Fruit fly (Drosophila melanogaster) whole organism, embryonic: ENCODE data around the gene CG18598.

Experiments
- Adf1 ChIP-seq: fragments of 200-800 bp; sonication (Bioruptor generic); IDR thresholded peaks from 2 replicates; pipeline ENCODE4 v1.3.6; 2022; ENCODE audit warnings: missing biosample characterization, missing genetic modification characterization
- BEAF-32 ChIP-seq: fragments of 200-800 bp; sonication (Bioruptor generic); optimal IDR thresholded peaks from 3 replicates; lab custom pipeline; 2017; ENCODE audit warnings: missing biosample characterization, missing genetic modification characterization, mild to moderate bottlenecking, moderate library complexity, missing genetic modification reagents
- CG10209 ChIP-seq: fragments of 200-800 bp; sonication (Bioruptor generic); optimal IDR thresholded peaks from 3 replicates; lab custom pipeline; 2017; ENCODE audit warnings: missing biosample characterization, mild to moderate bottlenecking, missing genetic modification characterization, missing genetic modification reagents
- CG11247 ChIP-seq: fragments of 200-800 bp; sonication (Bioruptor generic); IDR thresholded peaks from 2 replicates; pipeline ENCODE4 v1.3.6; 2022; ENCODE audit warnings: missing biosample characterization, missing genetic modification characterization
- CG14050 ChIP-seq: fragments of 200-800 bp; sonication (Bioruptor generic); IDR thresholded peaks from 3 replicates; pipeline ENCODE4 v1.3.6; 2022; ENCODE audit warnings: missing biosample characterization, missing genetic modification characterization
- CG16813 ChIP-seq: fragments of 200-800 bp; sonication (Bioruptor generic); IDR thresholded peaks from 3 replicates; pipeline ENCODE4 v1.3.6; 2022; ENCODE audit warnings: missing biosample characterization, missing genetic modification characterization; ENCODE audit not compliant: partially characterized antibody
- CG17829 ChIP-seq: fragments of 200-800 bp; optimal IDR thresholded peaks from 2 replicates; lab custom pipeline; 2019; ENCODE audit warnings: missing biosample characterization, mild to moderate bottlenecking, missing genetic modification characterization, moderate library complexity
- CG18262 ChIP-seq: fragments of 200-800 bp; optimal IDR thresholded peaks from 3 replicates; lab custom pipeline; 2019; ENCODE audit warnings: missing biosample characterization, mild to moderate bottlenecking, missing genetic modification characterization, moderate library complexity
- CG18599 ChIP-seq: fragments of 200-800 bp; sonication (Bioruptor generic); optimal IDR thresholded peaks from 3 replicates; lab custom pipeline; 2017; ENCODE audit warnings: missing biosample characterization, missing genetic modification characterization, mild to moderate bottlenecking, moderate library complexity, missing genetic modification reagents
- CG3163 ChIP-seq: fragments of 200-800 bp; sonication (Bioruptor generic); optimal IDR thresholded peaks from 3 replicates; lab custom pipeline; 2016; ENCODE audit warnings: missing biosample characterization, missing genetic modification characterization
- CG4360 ChIP-seq: fragments of 200-800 bp; sonication (Bioruptor generic); IDR thresholded peaks from 2 replicates; pipeline ENCODE4 v1.3.6; 2022; ENCODE audit warnings: missing biosample characterization, missing genetic modification characterization
- CG7987 ChIP-seq: fragments of 200-800 bp; sonication (Bioruptor generic); optimal IDR thresholded peaks from 2 replicates; lab custom pipeline; 2018; ENCODE audit warnings: missing biosample characterization, mild to moderate bottlenecking, missing genetic modification characterization, moderate library complexity
- Dbx ChIP-seq: fragments of 200-800 bp; sonication (Bioruptor generic); IDR thresholded peaks from 3 replicates; pipeline ENCODE4 v1.3.6; 2022; ENCODE audit warnings: missing biosample characterization, missing genetic modification characterization
- Dip2 ChIP-seq: fragments of 200-800 bp; sonication (Bioruptor generic); IDR thresholded peaks from 2 replicates; pipeline ENCODE4 v1.3.6; 2022; ENCODE audit warnings: missing biosample characterization, missing genetic modification characterization
- E2f1 ChIP-seq: fragments of 200-800 bp; sonication (Bioruptor generic); IDR thresholded peaks from 2 replicates; pipeline ENCODE4 v1.3.6; 2022; ENCODE audit warnings: missing biosample characterization, missing genetic modification characterization
- HLH54F ChIP-seq: fragments of 200-800 bp; sonication (Bioruptor generic); optimal IDR thresholded peaks from 3 replicates; lab custom pipeline; 2016; ENCODE audit warnings: missing biosample characterization, missing genetic modification characterization
- HLHmδ ChIP-seq: fragments of 200-800 bp; sonication (Bioruptor generic); optimal IDR thresholded peaks from 2 replicates; lab custom pipeline; 2018; ENCODE audit warnings: missing biosample characterization, mild to moderate bottlenecking, missing genetic modification characterization, moderate library complexity
- Nf-YB ChIP-seq: fragments of 200-800 bp; sonication (Bioruptor generic); optimal IDR thresholded peaks from 3 replicates; lab custom pipeline; 2019; ENCODE audit warnings: missing biosample characterization, mild to moderate bottlenecking, missing genetic modification characterization, moderate library complexity
- Nf-YC ChIP-seq: fragments of 200-800 bp; optimal IDR thresholded peaks from 3 replicates; lab custom pipeline; 2019; ENCODE audit warnings: missing biosample characterization, mild to moderate bottlenecking, missing genetic modification characterization, moderate library complexity
- Sry-β ChIP-seq: fragments of 200-800 bp; sonication (Bioruptor generic); optimal IDR thresholded peaks from 2 replicates; lab custom pipeline; 2018; ENCODE audit warnings: missing biosample characterization, mild to moderate bottlenecking, missing genetic modification characterization, moderate library complexity
- Trl ChIP-seq, 3 experiments: fragments of >200 bp in 2 of 3; fragments of 200-800 bp in 1 of 3; sonication (Bioruptor generic) in 1 of 3; optimal IDR thresholded peaks; 2 replicates in 1 of 3; 3 replicates in 2 of 3; lab custom pipeline; 2016 to 2017; ENCODE audit warnings: missing biosample characterization in 1 of 3, missing genetic modification characterization in 1 of 3
- Xrp1 ChIP-seq: fragments of 200-800 bp; sonication (Bioruptor generic); IDR thresholded peaks from 2 replicates; pipeline ENCODE4 v1.3.6; 2022; ENCODE audit warnings: missing biosample characterization, missing genetic modification characterization
- aop ChIP-seq: fragments of 200-800 bp; sonication (Bioruptor generic); IDR thresholded peaks from 2 replicates; pipeline ENCODE4 v1.3.6; 2022; ENCODE audit warnings: missing biosample characterization, missing genetic modification characterization
- cg ChIP-seq: fragments of 200-800 bp; sonication (Bioruptor generic); optimal IDR thresholded peaks from 3 replicates; lab custom pipeline; 2019; ENCODE audit warnings: missing biosample characterization, mild to moderate bottlenecking, missing genetic modification characterization, moderate library complexity
- croc ChIP-seq: fragments of 200-800 bp; sonication (Bioruptor generic); conservative IDR thresholded peaks from 3 replicates; pipeline ENCODE4 v1.3.6; 2022; ENCODE audit warnings: missing biosample characterization, missing genetic modification characterization
- crol ChIP-seq: fragments of 200-800 bp; sonication (Bioruptor generic); IDR thresholded peaks from 2 replicates; pipeline ENCODE4 v1.3.6; 2022; ENCODE audit warnings: missing biosample characterization, missing genetic modification characterization
- dimm ChIP-seq: fragments of 200-800 bp; sonication (Bioruptor generic); IDR thresholded peaks from 2 replicates; pipeline ENCODE4 v1.3.6; 2022; ENCODE audit warnings: missing biosample characterization, missing genetic modification characterization
- emc ChIP-seq: fragments of 200-800 bp; sonication (Bioruptor generic); optimal IDR thresholded peaks from 2 replicates; lab custom pipeline; 2016; ENCODE audit warnings: missing biosample characterization, missing genetic modification characterization
- esg ChIP-seq: fragments of 200-800 bp; sonication (Bioruptor generic); conservative IDR thresholded peaks from 2 replicates; pipeline ENCODE4 v1.3.6; 2022; ENCODE audit warnings: missing biosample characterization, missing genetic modification characterization
- ewg ChIP-seq: fragments of 200-800 bp; sonication (Bioruptor generic); optimal IDR thresholded peaks from 3 replicates; lab custom pipeline; 2017; ENCODE audit warnings: mild to moderate bottlenecking, missing biosample characterization, missing genetic modification reagents, missing genetic modification characterization
- fd102C ChIP-seq: fragments of 200-800 bp; sonication (Bioruptor generic); optimal IDR thresholded peaks from 2 replicates; lab custom pipeline; 2018; ENCODE audit warnings: missing biosample characterization, mild to moderate bottlenecking, missing genetic modification characterization, moderate library complexity
- gsb-n ChIP-seq: fragments of 200-800 bp; sonication (Bioruptor generic); optimal IDR thresholded peaks from 3 replicates; lab custom pipeline; 2018; ENCODE audit warnings: missing biosample characterization, mild to moderate bottlenecking, missing genetic modification characterization
- gt ChIP-seq: fragments of 200-800 bp; sonication (Bioruptor generic); IDR thresholded peaks from 2 replicates; pipeline ENCODE4 v1.3.6; 2022; ENCODE audit warnings: missing biosample characterization, missing genetic modification characterization
- lov ChIP-seq, 2 experiments: fragments of 200-800 bp in 1 of 2; fragments of >200 bp in 1 of 2; sonication (Bioruptor generic) in 1 of 2; IDR thresholded peaks in 1 of 2; optimal IDR thresholded peaks in 1 of 2; 2 replicates in 1 of 2; 3 replicates in 1 of 2; pipeline versions ENCODE4 v1.3.6 to Lab custom; 2017 to 2022; ENCODE audit warnings: missing biosample characterization in 1 of 2, missing genetic modification characterization in 1 of 2
- nau ChIP-seq: fragments of 200-800 bp; sonication (Bioruptor generic); optimal IDR thresholded peaks from 3 replicates; lab custom pipeline; 2017; ENCODE audit warnings: missing biosample characterization, mild to moderate bottlenecking, missing genetic modification characterization, missing genetic modification reagents
- nerfin-1 ChIP-seq: fragments of 200-800 bp; sonication (Bioruptor generic); optimal IDR thresholded peaks from 3 replicates; lab custom pipeline; 2019; ENCODE audit warnings: missing biosample characterization, mild to moderate bottlenecking, missing genetic modification characterization, moderate library complexity
- pros ChIP-seq: fragments of 200-800 bp; sonication (Bioruptor generic); optimal IDR thresholded peaks from 3 replicates; lab custom pipeline; 2019; ENCODE audit warnings: missing biosample characterization, mild to moderate bottlenecking, missing genetic modification characterization, moderate library complexity
- tx ChIP-seq: fragments of 200-800 bp; sonication (Bioruptor generic); optimal IDR thresholded peaks from 2 replicates; lab custom pipeline; 2016; ENCODE audit warnings: missing biosample characterization, missing genetic modification characterization
- unpg ChIP-seq: fragments of 200-800 bp; sonication (Bioruptor generic); optimal IDR thresholded peaks from 3 replicates; lab custom pipeline; 2018; ENCODE audit warnings: missing biosample characterization, mild to moderate bottlenecking, missing genetic modification characterization, moderate library complexity
- vnd ChIP-seq: fragments of 200-800 bp; sonication (Bioruptor generic); IDR thresholded peaks from 3 replicates; pipeline ENCODE4 v1.3.6; 2022; ENCODE audit warnings: missing biosample characterization, missing genetic modification characterization; ENCODE audit not compliant: partially characterized antibody

Gene CG18598

dm6 chr3R:18260016-18260415 is 9.1 kb downstream of the CG18598 start:
- no peak for TF ChIP-seq CG17829
- TF ChIP-seq Sry-β (GFP tag; lab: Kevin White, UChicago): no peak
- TF ChIP-seq unpg: no peak
- peak; percentile 71 for TF ChIP-seq gsb-n (tag; lab: Kevin White, UChicago)
- TF ChIP-seq CG11247: no peak
- TF ChIP-seq nerfin-1 (tag; lab: Kevin White, UChicago): peak; percentile 53
- peak; percentile 40 for TF ChIP-seq pros

DNA sequence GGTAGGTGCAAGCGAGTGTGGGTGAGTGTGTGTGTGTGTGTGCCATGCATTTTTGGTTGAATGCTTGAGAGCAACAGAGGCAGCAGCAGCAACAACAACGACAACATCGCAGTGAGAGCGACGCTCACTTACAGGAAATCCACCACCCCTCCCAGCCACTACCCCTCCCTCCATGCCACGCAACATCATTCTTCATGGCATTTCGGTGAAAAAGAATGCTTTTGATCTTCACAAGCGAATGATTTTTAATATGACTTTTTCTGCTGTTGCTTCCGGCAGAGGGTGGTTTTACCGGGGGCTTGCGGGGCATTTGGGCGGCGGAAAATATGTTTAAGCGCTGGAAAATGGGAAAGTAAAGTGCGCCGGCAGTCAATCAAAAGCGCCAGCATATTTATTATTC is 10.7 kb downstream of the CG18598 start:
- TF ChIP-seq CG16813 (GFP tag; lab: Robert Waterston, UW) (0 out of 3 replicates have a peak, but pooled peaks have one; percentile 35), vnd (no peak), nerfin-1 (tag; lab: Kevin White, UChicago) (peak; percentile 18), pros (peak; percentile 53), croc (GFP tag; lab: Robert Waterston, UW) (no peak), Xrp1 (GFP tag; lab: Robert Waterston, UW) (0 out of 2 replicates have a peak, but pooled peaks have one; percentile 3), crol (GFP tag; lab: Robert Waterston, UW) (peak; percentile 54), CG4360 (GFP tag; lab: Robert Waterston, UW) (peak; percentile 51; the same call in 1 of the 2 replicates), Dbx (GFP tag; lab: Robert Waterston, UW) (no peak), dimm (peak; percentile 21; the same call in 1 of the 2 replicates), Trl (optimal IDR thresholded peaks at IDR 0.05; lab: Kevin White, UChicago) (peak in 1 of 2 experiments; percentile 3), Trl (GFP tag; optimal IDR thresholded peaks at IDR 0.05; lab: Kevin White, UChicago) (no peak)

dm6 chr3R:18265275-18265674 is 14.4 kb downstream of the CG18598 start:
- no peak for TF ChIP-seq lov (optimal IDR thresholded peaks at IDR 0.05; lab: Kevin White, UChicago)
- TF ChIP-seq lov (GFP tag; IDR thresholded peaks at IDR 0.05; lab: Robert Waterston, UW): no peak
- TF ChIP-seq esg (GFP tag; lab: Robert Waterston, UW): no peak
- no peak for TF ChIP-seq CG10209
- no peak for TF ChIP-seq HLH54F (GFP tag; lab: Kevin White, UChicago)
- TF ChIP-seq nau (GFP tag; lab: Kevin White, UChicago): no peak
- peak; percentile 6 for TF ChIP-seq CG18599 (GFP tag; lab: Kevin White, UChicago)
- TF ChIP-seq tx (GFP tag; lab: Kevin White, UChicago): no peak
- TF ChIP-seq CG4360 (GFP tag; lab: Robert Waterston, UW): no peak
- no peak for TF ChIP-seq Dip2
- TF ChIP-seq emc (GFP tag; lab: Kevin White, UChicago): no peak
- no peak for TF ChIP-seq BEAF-32
- TF ChIP-seq Nf-YB: peak; percentile 32
- no peak for TF ChIP-seq HLHmδ (GFP tag; lab: Kevin White, UChicago)
- TF ChIP-seq cg (GFP tag; lab: Kevin White, UChicago): peak; percentile 11
- no peak for TF ChIP-seq CG18262
- no peak for TF ChIP-seq fd102C (GFP tag; lab: Kevin White, UChicago)
- TF ChIP-seq CG7987: no peak
- TF ChIP-seq CG3163 (GFP tag; lab: Kevin White, UChicago): peak; percentile 42
- no peak for TF ChIP-seq gt (GFP tag; lab: Robert Waterston, UW)
- TF ChIP-seq aop (GFP tag; lab: Robert Waterston, UW): no peak
- peak; percentile 87 for TF ChIP-seq Adf1 (GFP tag; lab: Robert Waterston, UW)
- peak; percentile 62 to 77 for TF ChIP-seq Trl (optimal IDR thresholded peaks at IDR 0.05; lab: Kevin White, UChicago)
- TF ChIP-seq Trl (GFP tag; optimal IDR thresholded peaks at IDR 0.05; lab: Kevin White, UChicago): no peak
- TF ChIP-seq E2f1: no peak
- peak; percentile 62 for TF ChIP-seq Nf-YC (tag; lab: Kevin White, UChicago)
- peak; percentile 78 for TF ChIP-seq ewg (GFP tag; lab: Kevin White, UChicago)
- no peak for TF ChIP-seq CG14050
- TF ChIP-seq, all 482 proteins: peak for 8
